Worm (Caenorhabditis elegans) whole organism, mixed stage, embryonic: Measurements from ENCODE around the gene col-74.
A peak's percentile ranks its signal among the peaks of the same experiment; 100 is the strongest.

Experiments
- M03D4.4 ChIP-seq: sonication (generic microtip); optimal IDR thresholded peaks from 2 replicates; lab custom pipeline; 2017; ENCODE audit warnings: mild to moderate bottlenecking, missing genetic modification characterization, missing compliant biosample characterization
- bed-3 ChIP-seq: fragments of 200-800 bp; sonication (Bioruptor generic); optimal IDR thresholded peaks from 3 replicates; lab custom pipeline; 2018; ENCODE audit warnings: mild to moderate bottlenecking, missing genetic modification characterization, moderate library complexity, missing compliant biosample characterization
- blmp-1 ChIP-seq: fragments of 150-350 bp; optimal IDR thresholded peaks from 2 replicates; lab custom pipeline; 2014; ENCODE audit warnings: missing biosample characterization, missing genetic modification characterization
- ceh-39 ChIP-seq: fragments of 150-350 bp; optimal IDR thresholded peaks from 2 replicates; lab custom pipeline; 2014; ENCODE audit warnings: missing biosample characterization, missing genetic modification characterization
- ceh-43 ChIP-seq: fragments of 200-800 bp; sonication (Bioruptor generic); optimal IDR thresholded peaks from 2 replicates; lab custom pipeline; 2018; ENCODE audit warnings: mild to moderate bottlenecking, missing genetic modification characterization, moderate library complexity, missing compliant biosample characterization
- ceh-83 ChIP-seq: fragments of 200-800 bp; sonication (Bioruptor generic); optimal IDR thresholded peaks from 2 replicates; lab custom pipeline; 2018; ENCODE audit warnings: mild to moderate bottlenecking, missing genetic modification characterization, missing compliant biosample characterization
- ces-1 ChIP-seq: fragments of 150-350 bp; optimal IDR thresholded peaks from 2 replicates; lab custom pipeline; 2014; ENCODE audit warnings: missing biosample characterization, missing genetic modification reagents, missing genetic modification characterization
- cnd-1 ChIP-seq: fragments of 200-800 bp; sonication (Bioruptor generic); optimal IDR thresholded peaks from 2 replicates; lab custom pipeline; 2018; ENCODE audit warnings: mild to moderate bottlenecking, missing genetic modification characterization, missing compliant biosample characterization
- drap-1 ChIP-seq: fragments of 200-800 bp; sonication (Bioruptor generic); optimal IDR thresholded peaks from 3 replicates; lab custom pipeline; 2018; ENCODE audit warnings: mild to moderate bottlenecking, missing genetic modification characterization, missing compliant biosample characterization
- elt-1 ChIP-seq: sonication (generic microtip); optimal IDR thresholded peaks from 2 replicates; lab custom pipeline; 2017; ENCODE audit warnings: missing genetic modification characterization, mild to moderate bottlenecking, missing compliant biosample characterization, antibody characterized with exemption, moderate library complexity, borderline replicate concordance; ENCODE audit not compliant: insufficient read depth
- elt-3 ChIP-seq: fragments of 150-350 bp; optimal IDR thresholded peaks from 2 replicates; lab custom pipeline; 2014; ENCODE audit warnings: missing biosample characterization, missing genetic modification characterization
- flh-1 ChIP-seq: fragments of 200-800 bp; sonication (Bioruptor generic); optimal IDR thresholded peaks from 2 replicates; lab custom pipeline; 2018; ENCODE audit warnings: mild to moderate bottlenecking, missing genetic modification characterization, moderate library complexity, missing compliant biosample characterization
- ham-2 ChIP-seq: fragments of 200-800 bp; sonication (Bioruptor generic); optimal IDR thresholded peaks from 2 replicates; lab custom pipeline; 2018; ENCODE audit warnings: mild to moderate bottlenecking, missing genetic modification characterization, missing compliant biosample characterization
- hlh-1 ChIP-seq: fragments of 150-350 bp; optimal IDR thresholded peaks from 2 replicates; lab custom pipeline; 2014; ENCODE audit warnings: missing biosample characterization, missing genetic modification reagents, missing genetic modification characterization
- lin-13 ChIP-seq: fragments of 150-350 bp; optimal IDR thresholded peaks from 2 replicates; lab custom pipeline; 2014; ENCODE audit warnings: missing biosample characterization, missing genetic modification characterization
- lin-32 ChIP-seq: fragments of 200-800 bp; sonication (Bioruptor generic); optimal IDR thresholded peaks from 2 replicates; lab custom pipeline; 2018; ENCODE audit warnings: mild to moderate bottlenecking, missing genetic modification characterization, missing compliant biosample characterization
- lsy-2 ChIP-seq: fragments of 150-350 bp; optimal IDR thresholded peaks from 2 replicates; lab custom pipeline; 2014; ENCODE audit warnings: missing biosample characterization, missing genetic modification characterization
- mab-5 ChIP-seq: fragments of 150-350 bp; optimal IDR thresholded peaks from 2 replicates; lab custom pipeline; 2014; ENCODE audit warnings: missing biosample characterization, missing genetic modification characterization
- mep-1 ChIP-seq: fragments of 150-350 bp; optimal IDR thresholded peaks from 2 replicates; lab custom pipeline; 2017; ENCODE audit warnings: missing biosample characterization, missing genetic modification reagents, missing genetic modification characterization, inconsistent platforms
- mls-2 ChIP-seq: sonication (generic microtip); optimal IDR thresholded peaks from 2 replicates; lab custom pipeline; 2016; ENCODE audit warnings: mild to moderate bottlenecking, missing genetic modification characterization, moderate library complexity, missing compliant biosample characterization
- nhr-2 ChIP-seq: fragments of 150-350 bp; optimal IDR thresholded peaks from 2 replicates; lab custom pipeline; 2014; ENCODE audit warnings: missing biosample characterization, missing genetic modification characterization
- nhr-237 ChIP-seq: fragments of 150-350 bp; optimal IDR thresholded peaks from 2 replicates; lab custom pipeline; 2014; ENCODE audit warnings: missing biosample characterization, missing genetic modification characterization
- nhr-28 ChIP-seq: fragments of 150-350 bp; optimal IDR thresholded peaks from 2 replicates; lab custom pipeline; 2014; ENCODE audit warnings: missing biosample characterization, missing genetic modification characterization
- nhr-76 ChIP-seq: sonication (generic microtip); optimal IDR thresholded peaks from 2 replicates; lab custom pipeline; 2017; ENCODE audit warnings: missing biosample characterization, missing genetic modification characterization
- pha-4 ChIP-seq: fragments of 150-350 bp; optimal IDR thresholded peaks from 2 replicates; lab custom pipeline; 2018; ENCODE audit warnings: missing biosample characterization, missing genetic modification reagents, missing genetic modification characterization
- sem-2 ChIP-seq: fragments of 200-800 bp; sonication (Bioruptor generic); optimal IDR thresholded peaks from 2 replicates; lab custom pipeline; 2018; ENCODE audit warnings: mild to moderate bottlenecking, missing genetic modification characterization, missing compliant biosample characterization
- snpc-4 ChIP-seq: fragments of 150-350 bp; optimal IDR thresholded peaks from 2 replicates; lab custom pipeline; 2014; ENCODE audit warnings: missing biosample characterization, missing genetic modification characterization
- sptf-1 ChIP-seq: sonication (generic microtip); optimal IDR thresholded peaks from 2 replicates; lab custom pipeline; 2017; ENCODE audit warnings: mild to moderate bottlenecking, missing genetic modification characterization, moderate library complexity, missing compliant biosample characterization
- tbx-8 ChIP-seq: fragments of 200-800 bp; sonication (Bioruptor generic); optimal IDR thresholded peaks from 2 replicates; lab custom pipeline; 2018; ENCODE audit warnings: mild to moderate bottlenecking, missing genetic modification characterization, moderate library complexity, missing compliant biosample characterization
- unc-120 ChIP-seq: sonication (generic microtip); optimal IDR thresholded peaks from 2 replicates; lab custom pipeline; 2017; ENCODE audit warnings: missing genetic modification characterization, missing compliant biosample characterization; ENCODE audit not compliant: poor library complexity, severe bottlenecking
- unc-62 ChIP-seq: fragments of 150-350 bp; optimal IDR thresholded peaks from 2 replicates; lab custom pipeline; 2014; ENCODE audit warnings: missing biosample characterization, missing genetic modification reagents, missing genetic modification characterization
- zip-8 ChIP-seq: fragments of 150-350 bp; optimal IDR thresholded peaks from 2 replicates; lab custom pipeline; 2014; ENCODE audit warnings: missing biosample characterization, missing genetic modification characterization

Gene col-74

ce11 chrII:5829940-5830424 is at the start of gene col-74:
Gene col-74, plus strand, starts transcription at chrII:5830374.
- TF ChIP-seq cnd-1 (tag; lab: Kevin White, UChicago) (no peak), pha-4 (tag; lab: Kevin White, UChicago) (no peak), M03D4.4 (tag; lab: Kevin White, UChicago) (no peak), mab-5 (no peak), mls-2 (tag; lab: Kevin White, UChicago) (no peak), zip-8 (tag; lab: Kevin White, UChicago) (no peak), ces-1 (GFP tag; lab: Kevin White, UChicago) (no peak), lsy-2 (no peak), nhr-76 (tag; lab: Kevin White, UChicago) (no peak), elt-3 (tag; lab: Kevin White, UChicago) (no peak), bed-3 (no peak)
- TF ChIP-seq, all 35 proteins: peak for 0

ce11 chrII:5781935-5782921 is 47.9 kb upstream of the col-74 start, which contains the start of gene K05F1.6:
Gene K05F1.6, plus strand, starts transcription at chrII:5782520.
- TF ChIP-seq bed-3, result peak; percentile 44
- peak; percentile 65 for TF ChIP-seq sem-2 (GFP tag; lab: Kevin White, UChicago)
- peak; percentile 52 for TF ChIP-seq flh-1
- peak; percentile 12 for TF ChIP-seq lin-13 (tag; lab: Kevin White, UChicago)
- TF ChIP-seq ceh-39 (tag; lab: Kevin White, UChicago), result no peak
- no peak for TF ChIP-seq nhr-237 (tag; lab: Kevin White, UChicago)
- peak; percentile 89 for TF ChIP-seq unc-120 (tag; lab: Kevin White, UChicago)
- peak; percentile 64 for TF ChIP-seq cnd-1 (tag; lab: Kevin White, UChicago)
- TF ChIP-seq ham-2 (GFP tag; lab: Kevin White, UChicago), result peak; percentile 76
- peak; percentile 72 for TF ChIP-seq mls-2 (tag; lab: Kevin White, UChicago)
- peak; percentile 45 for TF ChIP-seq lin-32
- TF ChIP-seq blmp-1 (tag; lab: Kevin White, UChicago), result no peak
- TF ChIP-seq mab-5, result no peak
- peak; percentile 36 for TF ChIP-seq tbx-8 (GFP tag; lab: Kevin White, UChicago)
- peak; percentile 78 for TF ChIP-seq ceh-83 (GFP tag; lab: Kevin White, UChicago)
- TF ChIP-seq drap-1 (GFP tag; lab: Kevin White, UChicago), result peak; percentile 69
- TF ChIP-seq unc-62 (GFP tag; lab: Kevin White, UChicago), result no peak
- TF ChIP-seq sptf-1 (tag; lab: Kevin White, UChicago), result peak; percentile 81
- TF ChIP-seq snpc-4, result no peak
- peak; percentile 16 for TF ChIP-seq pha-4 (tag; lab: Kevin White, UChicago)
- peak; percentile 10 for TF ChIP-seq hlh-1
- TF ChIP-seq M03D4.4 (tag; lab: Kevin White, UChicago), result peak; percentile 70
- peak; percentile 10 for TF ChIP-seq ceh-43 (GFP tag; lab: Kevin White, UChicago)

- TF ChIP-seq ceh-83 (GFP tag; lab: Kevin White, UChicago), result no peak
- no peak for TF ChIP-seq sem-2 (GFP tag; lab: Kevin White, UChicago)
- no peak for TF ChIP-seq nhr-2 (tag; lab: Kevin White, UChicago)
- no peak for TF ChIP-seq unc-62 (GFP tag; lab: Kevin White, UChicago)
- TF ChIP-seq elt-3 (tag; lab: Kevin White, UChicago), result no peak
- TF ChIP-seq nhr-28 (tag; lab: Kevin White, UChicago), result no peak
- TF ChIP-seq drap-1 (GFP tag; lab: Kevin White, UChicago), result no peak
- TF ChIP-seq mls-2 (tag; lab: Kevin White, UChicago), result no peak
- TF ChIP-seq mab-5, result no peak
- no peak for TF ChIP-seq mep-1 (tag; lab: Kevin White, UChicago)
- no peak for TF ChIP-seq flh-1
- no peak for TF ChIP-seq ham-2 (GFP tag; lab: Kevin White, UChicago)
Observed at ce11 chrII:5785504-5785903, 44.7 kb upstream of the col-74 start.

ce11 chrII:5788815-5789214 is 41.4 kb upstream of the col-74 start, which contains the start of gene K05F1.13:
Gene K05F1.13, plus strand, starts transcription at chrII:5789115.
- TF ChIP-seq elt-1 (tag; lab: Kevin White, UChicago), result no peak
- no peak for TF ChIP-seq mls-2 (tag; lab: Kevin White, UChicago)
- no peak for TF ChIP-seq ceh-39 (tag; lab: Kevin White, UChicago)
- no peak for TF ChIP-seq mab-5
- no peak for TF ChIP-seq ces-1 (GFP tag; lab: Kevin White, UChicago)
- no peak for TF ChIP-seq lsy-2
- no peak for TF ChIP-seq elt-3 (tag; lab: Kevin White, UChicago)
- TF ChIP-seq ham-2 (GFP tag; lab: Kevin White, UChicago), result no peak
- TF ChIP-seq ceh-83 (GFP tag; lab: Kevin White, UChicago), result no peak
- TF ChIP-seq hlh-1, result no peak
- no peak for TF ChIP-seq snpc-4
